Fruit fly (Drosophila melanogaster): Measurements from ENCODE around the gene CG5938.

DNA sequence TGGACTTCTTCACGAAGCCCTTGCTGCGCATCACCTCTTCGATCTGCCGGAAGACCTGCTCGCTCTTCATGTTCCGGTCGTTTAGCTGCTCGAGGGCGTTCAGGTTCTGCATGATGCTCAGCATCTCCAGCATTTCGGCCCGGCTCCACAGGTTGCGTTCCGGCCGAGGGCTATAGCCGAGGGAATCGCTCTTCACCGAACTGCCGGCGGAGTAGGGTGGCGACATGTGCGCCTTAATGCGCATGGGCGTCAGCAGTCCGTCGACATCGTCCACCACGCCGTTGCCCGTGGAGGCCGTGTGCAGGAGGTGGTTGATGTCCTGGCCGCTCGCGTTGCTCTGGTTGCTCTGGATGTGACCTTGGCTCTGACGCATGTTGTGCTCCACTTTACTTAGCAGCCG lies 4.9 kb downstream of the CG5938 start:
- TF ChIP-seq D1 (tag; optimal IDR thresholded peaks at IDR 0.05) (no peak), EcR (GFP tag; optimal IDR thresholded peaks at IDR 0.05) (no peak), CG32121 (GFP tag; IDR thresholded peaks at IDR 0.05) (no peak), Pif1A (GFP tag; optimal IDR thresholded peaks at IDR 0.05) (no peak), fd96Ca (GFP tag; IDR thresholded peaks at IDR 0.05) (no peak), CG8159 (tag; optimal IDR thresholded peaks at IDR 0.05) (no peak), CG12605 (GFP tag; IDR thresholded peaks at IDR 0.05) (peak; percentile 75), Pif1B (GFP tag; optimal IDR thresholded peaks at IDR 0.05) (no peak), CG13204 (GFP tag; optimal IDR thresholded peaks at IDR 0.05) (no peak)
